Fruit fly (Drosophila melanogaster): ENCODE results near the gene CG31140.

Gene CG31140

dm6 chr3R:23969449-23969848, 6.5 kb downstream of the CG31140 start (continued):
- no peak for TF ChIP-seq jumu (GFP tag; optimal IDR thresholded peaks at IDR 0.05)
- no peak for TF ChIP-seq ERR (GFP tag; optimal IDR thresholded peaks at IDR 0.05)
- TF ChIP-seq fu2 (GFP tag; optimal IDR thresholded peaks at IDR 0.05): no peak
- peak; percentile 33 for TF ChIP-seq Abd-B (GFP tag; optimal IDR thresholded peaks at IDR 0.05)
- peak; percentile 20; the same call in 1 of the 3 replicates for TF ChIP-seq CG14050 (GFP tag; IDR thresholded peaks at IDR 0.05)
- TF ChIP-seq al (GFP tag; IDR thresholded peaks at IDR 0.05): peak; percentile 56
- no peak for TF ChIP-seq Scr (GFP tag; IDR thresholded peaks at IDR 0.05; ENCODE audit: partially characterized antibody)
- TF ChIP-seq CG10431 (GFP tag; optimal IDR thresholded peaks at IDR 0.05): no peak
- no peak for TF ChIP-seq CG11560 (tag; IDR thresholded peaks at IDR 0.05)
- TF ChIP-seq Kr (GFP tag; optimal IDR thresholded peaks at IDR 0.05): no peak
- TF ChIP-seq CG4404 (GFP tag; IDR thresholded peaks at IDR 0.05): no peak
- no peak for TF ChIP-seq CG8089 (GFP tag; optimal IDR thresholded peaks at IDR 0.05)
- TF ChIP-seq p53 (GFP tag; optimal IDR thresholded peaks at IDR 0.05): no peak
- TF ChIP-seq CG12659 (GFP tag; optimal IDR thresholded peaks at IDR 0.05): peak; percentile 53
- TF ChIP-seq CG13287 (GFP tag; IDR thresholded peaks at IDR 0.05; ENCODE audit: partially characterized antibody): no peak
- no peak for TF ChIP-seq Elba2 (GFP tag; optimal IDR thresholded peaks at IDR 0.05)
- no peak for TF ChIP-seq amos (GFP tag; IDR thresholded peaks at IDR 0.05; ENCODE audit: partially characterized antibody)
- peak; percentile 39 for TF ChIP-seq sqz (GFP tag; optimal IDR thresholded peaks at IDR 0.05)
- peak; percentile 7 for TF ChIP-seq CG9727 (GFP tag; optimal IDR thresholded peaks at IDR 0.05)
- TF ChIP-seq CG3065 (GFP tag; optimal IDR thresholded peaks at IDR 0.05): no peak
- TF ChIP-seq CG10565 (GFP tag; optimal IDR thresholded peaks at IDR 0.05): no peak
- TF ChIP-seq CG31441 (GFP tag; IDR thresholded peaks at IDR 0.05): peak; percentile 61
- TF ChIP-seq Bdp1 (GFP tag; optimal IDR thresholded peaks at IDR 0.05): no peak
- TF ChIP-seq Opbp (GFP tag; IDR thresholded peaks at IDR 0.05; ENCODE audit: partially characterized antibody): no peak
- no peak for TF ChIP-seq MTF-1 (GFP tag; optimal IDR thresholded peaks at IDR 0.05; ENCODE audit: borderline replicate concordance)
- TF ChIP-seq CG7963 (GFP tag; IDR thresholded peaks at IDR 0.05; ENCODE audit: partially characterized antibody): no peak
- TF ChIP-seq inv (GFP tag; IDR thresholded peaks at IDR 0.05; ENCODE audit: partially characterized antibody): no peak
- TF ChIP-seq crc (GFP tag; optimal IDR thresholded peaks at IDR 0.05): no peak
- no peak for TF ChIP-seq CG14965 (GFP tag; optimal IDR thresholded peaks at IDR 0.05; ENCODE audit: borderline replicate concordance)
- TF ChIP-seq ato (GFP tag; IDR thresholded peaks at IDR 0.05; ENCODE audit: partially characterized antibody): no peak
- TF ChIP-seq CG17912 (GFP tag; optimal IDR thresholded peaks at IDR 0.05): no peak
- TF ChIP-seq CG6813 (GFP tag; optimal IDR thresholded peaks at IDR 0.05): no peak
- TF ChIP-seq cad (GFP tag; optimal IDR thresholded peaks at IDR 0.05): no peak
- no peak; the same call in 2 of the 3 replicates for TF ChIP-seq Mrtf (GFP tag; IDR thresholded peaks at IDR 0.05)
- no peak for TF ChIP-seq CG9876 (GFP tag; optimal IDR thresholded peaks at IDR 0.05)
- TF ChIP-seq Dll (GFP tag; IDR thresholded peaks at IDR 0.05; ENCODE audit: partially characterized antibody): no peak
- no peak for TF ChIP-seq bigmax (GFP tag; optimal IDR thresholded peaks at IDR 0.05)
- no peak for TF ChIP-seq eyg (GFP tag; optimal IDR thresholded peaks at IDR 0.05)
- TF ChIP-seq Mad (GFP tag; optimal IDR thresholded peaks at IDR 0.05): no peak
- peak; percentile 17; the same call in 1 of the 2 replicates for TF ChIP-seq sens-2 (GFP tag; IDR thresholded peaks at IDR 0.05)
- no peak for TF ChIP-seq CG4617 (GFP tag; optimal IDR thresholded peaks at IDR 0.05; ENCODE audit: borderline replicate concordance)
- no peak for TF ChIP-seq pan (optimal IDR thresholded peaks at IDR 0.05)
- peak in 1 of 2 experiments; percentile 64 for TF ChIP-seq pan (GFP tag; optimal IDR thresholded peaks at IDR 0.05 in 1 of 2, IDR thresholded peaks at IDR 0.05 in 1 of 2)
- peak; percentile 29 for TF ChIP-seq Vsx1 (GFP tag; optimal IDR thresholded peaks at IDR 0.05)
- TF ChIP-seq kni (GFP tag; optimal IDR thresholded peaks at IDR 0.05): no peak
- TF ChIP-seq CG8924 (tag; optimal IDR thresholded peaks at IDR 0.05): peak; percentile 54
- TF ChIP-seq fd102C (GFP tag; optimal IDR thresholded peaks at IDR 0.05): no peak
- no peak for TF ChIP-seq slou (GFP tag; optimal IDR thresholded peaks at IDR 0.05)
- TF ChIP-seq hbn (GFP tag; IDR thresholded peaks at IDR 0.05; ENCODE audit: partially characterized antibody): no peak
- TF ChIP-seq CG43689 (GFP tag; IDR thresholded peaks at IDR 0.05): no peak
- TF ChIP-seq stwl (tag; optimal IDR thresholded peaks at IDR 0.05): no peak

Data from whole organism, embryonic.